Fruit fly (Drosophila melanogaster): Measurements from ENCODE around the gene CG11437.

DNA sequence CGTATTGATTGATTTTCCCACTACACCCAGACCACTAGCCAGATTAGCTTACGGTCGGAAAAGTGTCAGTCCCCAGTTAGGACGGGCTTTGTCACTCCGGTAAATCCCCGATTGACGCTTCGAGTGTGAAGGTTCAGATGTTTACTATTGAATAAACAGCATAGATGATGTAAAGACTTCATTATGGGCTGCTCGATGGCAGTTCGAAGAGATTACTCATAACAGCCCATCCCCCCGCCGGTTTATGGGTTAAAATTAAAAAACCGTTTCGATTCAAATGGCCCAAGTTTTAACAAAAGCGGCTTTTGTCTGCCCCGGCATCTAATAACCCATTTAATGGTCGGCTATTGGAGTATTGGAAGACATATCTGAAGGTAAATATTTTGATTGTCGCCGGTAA lies 31.6 kb upstream of the CG11437 start:
- TF ChIP-seq psq (optimal IDR thresholded peaks at IDR 0.05) (no peak), ttk (optimal IDR thresholded peaks at IDR 0.05) (no peak), Sin3A (optimal IDR thresholded peaks at IDR 0.05) (no peak)

All from Kc167 (cell line).